Worm (Caenorhabditis elegans) whole organism, L1 larva: ENCODE measurements around the gene nlp-68.

Experiments
- C04F5.9 ChIP-seq: sonication (generic microtip); optimal IDR thresholded peaks from 2 replicates; lab custom pipeline; 2016; ENCODE audit warnings: missing genetic modification characterization, missing compliant biosample characterization
- C34B4.2 ChIP-seq: sonication (generic microtip); optimal IDR thresholded peaks from 2 replicates; lab custom pipeline; 2017; ENCODE audit warnings: mild to moderate bottlenecking, missing genetic modification characterization, missing compliant biosample characterization
- F16B12.6 ChIP-seq: fragments of 150-350 bp; optimal IDR thresholded peaks from 2 replicates; lab custom pipeline; 2014; ENCODE audit warnings: missing biosample characterization, missing genetic modification characterization
- Y116A8C.19 ChIP-seq: sonication (generic microtip); optimal IDR thresholded peaks from 2 replicates; lab custom pipeline; 2016; ENCODE audit warnings: missing compliant biosample characterization, missing genetic modification characterization, borderline replicate concordance
- aly-2 ChIP-seq: fragments of 150-350 bp; optimal IDR thresholded peaks from 2 replicates; lab custom pipeline; 2014; ENCODE audit warnings: missing biosample characterization, missing genetic modification characterization
- ama-1 ChIP-seq: fragments of 150-350 bp; optimal IDR thresholded peaks from 2 replicates; lab custom pipeline; 2014
- blmp-1 ChIP-seq: fragments of 150-350 bp; optimal IDR thresholded peaks from 2 replicates; lab custom pipeline; 2014; ENCODE audit warnings: missing biosample characterization, missing genetic modification characterization
- ceh-8 ChIP-seq: fragments of 200-800 bp; sonication (Bioruptor generic); optimal IDR thresholded peaks from 2 replicates; lab custom pipeline; 2018; ENCODE audit warnings: mild to moderate bottlenecking, missing genetic modification characterization, moderate library complexity, missing compliant biosample characterization
- ceh-82 ChIP-seq, 3 experiments: fragments of 150-350 bp in 1 of 3; sonication (generic microtip) in 2 of 3; optimal IDR thresholded peaks; 2 replicates each; lab custom pipeline; 2014 to 2017; ENCODE audit warnings: missing biosample characterization in 3 of 3, missing genetic modification characterization in 3 of 3
- ceh-90 ChIP-seq: sonication (generic microtip); optimal IDR thresholded peaks from 2 replicates; lab custom pipeline; 2016; ENCODE audit warnings: missing genetic modification characterization, missing compliant biosample characterization
- dsc-1 ChIP-seq: sonication (generic microtip); optimal IDR thresholded peaks from 2 replicates; lab custom pipeline; 2016; ENCODE audit warnings: mild to moderate bottlenecking, missing genetic modification characterization, missing compliant biosample characterization
- efl-1 ChIP-seq, 4 experiments: fragments of 150-350 bp; optimal IDR thresholded peaks in 3 of 4; peaks in 1 of 4; 1 replicate in 1 of 4; 2 replicates in 3 of 4; lab custom pipeline; 2014; ENCODE audit warnings: missing biosample characterization in 2 of 4, missing genetic modification characterization in 2 of 4, missing genetic modification reagents in 2 of 4
- efl-3 ChIP-seq: fragments of 200-800 bp; sonication (Bioruptor generic); optimal IDR thresholded peaks from 2 replicates; lab custom pipeline; 2018; ENCODE audit warnings: mild to moderate bottlenecking, missing genetic modification characterization, missing compliant biosample characterization
- elt-2 ChIP-seq: sonication (generic microtip); optimal IDR thresholded peaks from 2 replicates; lab custom pipeline; 2016; ENCODE audit warnings: missing genetic modification characterization, mild to moderate bottlenecking, inconsistent platforms, missing compliant biosample characterization, missing genetic modification reagents
- fkh-10 ChIP-seq: sonication (generic microtip); optimal IDR thresholded peaks from 2 replicates; lab custom pipeline; 2017; ENCODE audit warnings: missing biosample characterization, missing genetic modification reagents, missing genetic modification characterization
- hlh-17 ChIP-seq: fragments of 200-800 bp; sonication (Bioruptor generic); optimal IDR thresholded peaks from 2 replicates; lab custom pipeline; 2018; ENCODE audit warnings: missing genetic modification characterization, mild to moderate bottlenecking, missing compliant biosample characterization, moderate library complexity, borderline replicate concordance
- hlh-4 ChIP-seq: sonication (generic microtip); optimal IDR thresholded peaks from 2 replicates; lab custom pipeline; 2016; ENCODE audit warnings: mild to moderate bottlenecking, missing genetic modification characterization, missing compliant biosample characterization
- hpl-2 ChIP-seq: fragments of 150-350 bp; optimal IDR thresholded peaks from 2 replicates; lab custom pipeline; 2014; ENCODE audit warnings: missing biosample characterization, missing genetic modification reagents, missing genetic modification characterization
- irx-1 ChIP-seq: sonication (generic microtip); optimal IDR thresholded peaks from 2 replicates; lab custom pipeline; 2016; ENCODE audit warnings: missing genetic modification characterization, missing compliant biosample characterization
- isw-1 ChIP-seq: fragments of 200-800 bp; sonication (Bioruptor generic); IDR thresholded peaks from 2 replicates; pipeline ENCODE4 v1.3.6; 2022; ENCODE audit warnings: missing genetic modification characterization, missing compliant biosample characterization
- lin-13 ChIP-seq: fragments of 150-350 bp; optimal IDR thresholded peaks from 2 replicates; lab custom pipeline; 2014; ENCODE audit warnings: missing biosample characterization, missing genetic modification reagents, missing genetic modification characterization
- lin-15B ChIP-seq: fragments of 150-350 bp; sonication (generic microtip); optimal IDR thresholded peaks from 3 replicates; lab custom pipeline; 2014; ENCODE audit warnings: missing biosample characterization, missing genetic modification characterization
- lin-35 ChIP-seq, 2 experiments: fragments of 150-350 bp; optimal IDR thresholded peaks; 2 replicates each; lab custom pipeline; 2014; ENCODE audit warnings: missing biosample characterization in 2 of 2, missing genetic modification characterization in 2 of 2, missing genetic modification reagents in 2 of 2
- lin-39 ChIP-seq: fragments of 150-350 bp; optimal IDR thresholded peaks from 2 replicates; lab custom pipeline; 2014; ENCODE audit warnings: missing biosample characterization, missing genetic modification reagents, missing genetic modification characterization
- lir-3 ChIP-seq: sonication (generic microtip); optimal IDR thresholded peaks from 2 replicates; lab custom pipeline; 2016; ENCODE audit warnings: mild to moderate bottlenecking, missing genetic modification characterization, moderate library complexity, missing compliant biosample characterization; ENCODE audit not compliant: poor library complexity
- mab-9 ChIP-seq: fragments of 200-800 bp; sonication (Bioruptor generic); IDR thresholded peaks from 2 replicates; pipeline ENCODE4 v1.3.6; 2022; ENCODE audit warnings: missing genetic modification reagents, missing genetic modification characterization, missing compliant biosample characterization
- nhr-20 ChIP-seq: sonication (generic microtip); optimal IDR thresholded peaks from 2 replicates; lab custom pipeline; 2016; ENCODE audit warnings: mild to moderate bottlenecking, missing genetic modification characterization, missing compliant biosample characterization
- nhr-28 ChIP-seq: fragments of 150-350 bp; optimal IDR thresholded peaks from 2 replicates; lab custom pipeline; 2014; ENCODE audit warnings: missing biosample characterization, missing genetic modification characterization
- nhr-47 ChIP-seq: sonication (generic microtip); optimal IDR thresholded peaks from 2 replicates; lab custom pipeline; 2016; ENCODE audit warnings: mild to moderate bottlenecking, missing genetic modification characterization, moderate library complexity, missing compliant biosample characterization
- nhr-71 ChIP-seq: sonication (generic microtip); optimal IDR thresholded peaks from 2 replicates; lab custom pipeline; 2016; ENCODE audit warnings: mild to moderate bottlenecking, missing genetic modification characterization, moderate library complexity, missing compliant biosample characterization
- nhr-84 ChIP-seq: sonication (generic microtip); optimal IDR thresholded peaks from 2 replicates; lab custom pipeline; 2017; ENCODE audit warnings: missing biosample characterization, missing genetic modification characterization
- nhr-85 ChIP-seq: sonication (generic microtip); peaks from one replicate; lab custom pipeline; 2016; ENCODE audit warnings: missing genetic modification characterization, inconsistent platforms, missing compliant biosample characterization
- nhr-90 ChIP-seq: sonication (generic microtip); optimal IDR thresholded peaks from 2 replicates; lab custom pipeline; 2016; ENCODE audit warnings: mild to moderate bottlenecking, missing genetic modification characterization, missing compliant biosample characterization; ENCODE audit not compliant: poor library complexity
- pax-3 ChIP-seq: fragments of 200-800 bp; sonication (Bioruptor generic); optimal IDR thresholded peaks from 2 replicates; lab custom pipeline; 2018; ENCODE audit warnings: mild to moderate bottlenecking, missing genetic modification characterization, moderate library complexity, missing compliant biosample characterization
- pqm-1 ChIP-seq: sonication (generic microtip); optimal IDR thresholded peaks from 3 replicates; lab custom pipeline; 2017; ENCODE audit warnings: missing biosample characterization, missing genetic modification characterization
- rnt-1 ChIP-seq: sonication (generic microtip); optimal IDR thresholded peaks from 2 replicates; lab custom pipeline; 2016; ENCODE audit warnings: mild to moderate bottlenecking, missing genetic modification characterization, moderate library complexity, missing compliant biosample characterization
- skn-1 ChIP-seq: fragments of 150-350 bp; optimal IDR thresholded peaks from 2 replicates; lab custom pipeline; 2014; ENCODE audit warnings: missing biosample characterization, missing genetic modification characterization
- snpc-4 ChIP-seq: fragments of 150-350 bp; optimal IDR thresholded peaks from 2 replicates; lab custom pipeline; 2014; ENCODE audit warnings: missing biosample characterization, missing genetic modification characterization
- sox-4 ChIP-seq: sonication (generic microtip); optimal IDR thresholded peaks from 2 replicates; lab custom pipeline; 2016; ENCODE audit warnings: missing genetic modification characterization, missing compliant biosample characterization
- sptf-1 ChIP-seq: fragments of 150-350 bp; optimal IDR thresholded peaks from 2 replicates; lab custom pipeline; 2014; ENCODE audit warnings: missing biosample characterization, missing genetic modification characterization
- sup-37 ChIP-seq: fragments of 200-800 bp; sonication (Bioruptor generic); optimal IDR thresholded peaks from 2 replicates; lab custom pipeline; 2018; ENCODE audit warnings: mild to moderate bottlenecking, missing genetic modification characterization, missing compliant biosample characterization
- swsn-7 ChIP-seq: sonication (generic microtip); optimal IDR thresholded peaks from 2 replicates; lab custom pipeline; 2016; ENCODE audit warnings: missing genetic modification characterization, missing compliant biosample characterization
- tlp-1 ChIP-seq: fragments of 150-350 bp; optimal IDR thresholded peaks from 2 replicates; lab custom pipeline; 2014; ENCODE audit warnings: missing biosample characterization, missing genetic modification characterization
- unc-130 ChIP-seq: fragments of 150-350 bp; optimal IDR thresholded peaks from 2 replicates; lab custom pipeline; 2017; ENCODE audit warnings: missing biosample characterization, missing genetic modification characterization, inconsistent platforms
- unc-86 ChIP-seq: sonication (generic microtip); optimal IDR thresholded peaks from 2 replicates; lab custom pipeline; 2016; ENCODE audit warnings: missing genetic modification characterization, missing compliant biosample characterization
- unc-98 ChIP-seq: fragments of 200-800 bp; sonication (Bioruptor generic); IDR thresholded peaks from 2 replicates; pipeline ENCODE4 v1.3.6; 2022; ENCODE audit warnings: missing genetic modification characterization, missing compliant biosample characterization
- vab-15 ChIP-seq: sonication (generic microtip); optimal IDR thresholded peaks from 2 replicates; lab custom pipeline; 2017; ENCODE audit warnings: missing genotype, mild to moderate bottlenecking, missing genetic modification characterization, missing compliant biosample characterization
- zip-4 ChIP-seq: fragments of 200-800 bp; sonication (Bioruptor generic); optimal IDR thresholded peaks from 2 replicates; lab custom pipeline; 2018; ENCODE audit warnings: mild to moderate bottlenecking, missing genetic modification characterization, moderate library complexity, missing compliant biosample characterization

nlp-68 gene

DNA sequence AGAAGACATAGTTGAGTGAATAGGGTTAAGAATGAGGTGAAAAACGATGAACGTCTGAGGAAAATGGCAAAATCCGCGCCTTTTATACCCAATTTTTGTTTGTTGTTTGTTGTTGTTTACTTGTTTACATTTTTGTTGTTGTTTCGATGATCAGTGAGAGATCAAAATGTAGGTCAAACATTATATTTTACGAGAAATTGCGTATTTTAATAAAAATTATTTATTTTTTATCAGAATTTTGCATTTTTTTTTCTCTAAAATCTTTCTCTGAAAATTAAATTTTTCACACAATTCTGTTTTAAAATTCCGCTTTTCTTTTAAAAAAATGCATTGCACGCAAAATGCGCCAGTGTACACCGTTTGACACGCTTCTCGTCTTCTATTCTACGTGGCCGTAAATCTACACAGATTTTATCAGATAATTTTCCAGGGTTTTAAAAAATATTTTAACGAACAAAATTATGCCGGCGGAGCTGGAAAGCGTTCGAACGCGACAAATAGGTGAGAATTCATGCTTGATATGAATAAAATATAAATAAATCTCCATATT is 32.2 kb downstream of the nlp-68 start, which contains the start of the genes sip-1 and sly-1 (continued):
- TF ChIP-seq swsn-7 (tag; lab: Kevin White, UChicago) (peak; percentile 82), nhr-71 (tag; lab: Kevin White, UChicago) (peak; percentile 91), lin-35 (GFP tag; optimal IDR thresholded peaks at IDR 0.05; lab: Kevin White, UChicago) (peak; percentile 91 to 97), mab-9 (peak; percentile 79), isw-1 (GFP tag; lab: Robert Waterston, UW) (peak; percentile 77), unc-86 (tag; lab: Kevin White, UChicago) (peak; percentile 79), blmp-1 (tag; lab: Kevin White, UChicago) (peak; percentile 80), nhr-85 (peak; percentile 90), aly-2 (peak; percentile 84), irx-1 (peak; percentile 83), sup-37 (peak; percentile 47), Y116A8C.19 (tag; lab: Kevin White, UChicago) (no peak), nhr-47 (tag; lab: Kevin White, UChicago) (peak; percentile 92), zip-4 (GFP tag; lab: Kevin White, UChicago) (peak; percentile 72), nhr-84 (no peak), hlh-17 (GFP tag; lab: Kevin White, UChicago) (no peak), ceh-8 (GFP tag; lab: Kevin White, UChicago) (peak; percentile 56), unc-98 (no peak), lir-3 (tag; lab: Kevin White, UChicago) (no peak), ceh-90 (tag; lab: Kevin White, UChicago) (peak; percentile 63), nhr-28 (tag; lab: Kevin White, UChicago) (no peak), C34B4.2 (no peak), lin-15B (tag; lab: Kevin White, UChicago) (peak; percentile 91), ceh-82 (tag; optimal IDR thresholded peaks at IDR 0.05; lab: Kevin White, UChicago) (peak; percentile 77 to 86 (median 80)), sptf-1 (tag; lab: Kevin White, UChicago) (no peak), hpl-2 (no peak), snpc-4 (tag; lab: Kevin White, UChicago) (peak; percentile 86), tlp-1 (tag; lab: Kevin White, UChicago) (no peak), rnt-1 (tag; lab: Kevin White, UChicago) (peak; percentile 92), fkh-10 (peak; percentile 32), nhr-20 (tag; lab: Kevin White, UChicago) (peak; percentile 84), elt-2 (tag; lab: Kevin White, UChicago) (peak; percentile 34), lin-39 (peak; percentile 92), C04F5.9 (tag; lab: Kevin White, UChicago) (peak; percentile 74), skn-1 (tag; lab: Kevin White, UChicago) (peak; percentile 88), F16B12.6 (tag; lab: Kevin White, UChicago) (peak; percentile 73)

- TF ChIP-seq efl-1 (optimal IDR thresholded peaks at IDR 0.05; lab: Kevin White, UChicago) (no peak), efl-1 (GFP tag; optimal IDR thresholded peaks at IDR 0.05 in 1 of 2; lab: Kevin White, UChicago) (peak in 1 of 2 experiments; percentile 1), efl-3 (GFP tag; lab: Kevin White, UChicago) (no peak)
Measured at ce11 chrIII:10505943-10506698, 32.8 kb downstream of the nlp-68 start.

DNA sequence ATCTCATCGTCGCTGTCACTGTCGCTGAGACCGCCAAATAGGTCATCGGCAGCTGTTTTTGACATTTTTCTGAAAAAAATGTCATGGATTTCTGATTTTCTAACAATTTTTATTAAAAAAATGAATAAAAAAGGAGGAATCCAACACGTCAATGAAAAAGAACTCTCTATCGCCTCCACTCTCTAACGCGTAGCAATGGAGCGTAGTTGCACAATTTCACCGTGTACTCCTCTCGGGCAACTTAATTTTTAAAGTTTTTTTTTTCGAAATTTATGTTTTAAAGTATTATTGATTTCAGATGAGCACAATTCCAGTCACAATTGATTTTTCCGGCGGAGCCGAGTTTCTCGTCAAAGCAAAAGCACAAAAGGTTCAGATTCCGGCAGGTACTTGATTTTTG is 33.8 kb downstream of the nlp-68 start, which contains the start of the genes taf-11.3 and urm-1:
Gene taf-11.3, minus strand, starts transcription at position 69 of the 400 bp plus-strand sequence.
Gene urm-1, plus strand, starts transcription at position 299 of the 400 bp plus-strand sequence.
- TF ChIP-seq tlp-1 (tag; lab: Kevin White, UChicago): no peak
- TF ChIP-seq nhr-90 (tag; lab: Kevin White, UChicago): peak; percentile 72
- no peak for TF ChIP-seq nhr-28 (tag; lab: Kevin White, UChicago)
- peak; percentile 98 for TF ChIP-seq unc-130 (tag; lab: Kevin White, UChicago)
- no peak for TF ChIP-seq lin-39
- no peak for TF ChIP-seq hlh-4 (tag; lab: Kevin White, UChicago)
- no peak for TF ChIP-seq hpl-2
- TF ChIP-seq lin-13: peak; percentile 47
- TF ChIP-seq pqm-1 (tag; lab: Kevin White, UChicago): no peak
- peak; percentile 80 for TF ChIP-seq dsc-1 (tag; lab: Kevin White, UChicago)
- peak; percentile 80 for TF ChIP-seq nhr-47 (tag; lab: Kevin White, UChicago)
- TF ChIP-seq fkh-10: no peak
- no peak for TF ChIP-seq ama-1 (lab: Kevin White, UChicago)
- no peak for TF ChIP-seq unc-98
- TF ChIP-seq vab-15 (tag; lab: Kevin White, UChicago): no peak
- TF ChIP-seq sox-4 (tag; lab: Kevin White, UChicago): peak; percentile 64
- peak; percentile 31 for TF ChIP-seq pax-3 (tag; lab: Kevin White, UChicago)
- peak; percentile 84 for TF ChIP-seq blmp-1 (tag; lab: Kevin White, UChicago)
